Worm (Caenorhabditis elegans): ENCODE measurements around the gene F48C5.2.

F48C5.2 gene

ce11 chrX:11487484-11487883 lies 33.4 kb upstream of the F48C5.2 start, which contains the start of gene spp-9:
spp-9 (plus strand) TSS chrX:11487784.
- TF ChIP-seq skn-1 (tag; optimal IDR thresholded peaks at IDR 0.05) (no peak), nhr-28 (tag; optimal IDR thresholded peaks at IDR 0.05) (no peak), snpc-4 (tag; optimal IDR thresholded peaks at IDR 0.05) (no peak), lin-39 (tag; optimal IDR thresholded peaks at IDR 0.05) (no peak), mml-1 (tag; optimal IDR thresholded peaks at IDR 0.05) (no peak), nhr-237 (tag; optimal IDR thresholded peaks at IDR 0.05) (no peak), lsy-12 (tag; optimal IDR thresholded peaks at IDR 0.05) (no peak), pha-4 (tag; optimal IDR thresholded peaks at IDR 0.05) (no peak), sea-2 (GFP tag; optimal IDR thresholded peaks at IDR 0.05) (no peak), nhr-77 (tag; optimal IDR thresholded peaks at IDR 0.05) (no peak), fkh-10 (GFP tag; optimal IDR thresholded peaks at IDR 0.05) (no peak), unc-62 (GFP tag; optimal IDR thresholded peaks at IDR 0.05) (no peak), ZK546.5 (tag; optimal IDR thresholded peaks at IDR 0.05) (no peak)

- TF ChIP-seq elt-2 (tag; optimal IDR thresholded peaks at IDR 0.05) (no peak), nhr-28 (tag; optimal IDR thresholded peaks at IDR 0.05) (no peak)
Observed at ce11 chrX:11484027-11484426, 29.9 kb upstream of the F48C5.2 start.

- no peak for TF ChIP-seq nhr-76 (tag; optimal IDR thresholded peaks at IDR 0.05)
- peak; percentile 93 for TF ChIP-seq elt-2 (tag; optimal IDR thresholded peaks at IDR 0.05)
- peak; percentile 63 for TF ChIP-seq jun-1 (tag; optimal IDR thresholded peaks at IDR 0.05)
- TF ChIP-seq ama-1 (optimal IDR thresholded peaks at IDR 0.05): peak; percentile 7
- peak in 1 of 3 experiments; percentile 17 for TF ChIP-seq elt-3 (tag; optimal IDR thresholded peaks at IDR 0.05)
- peak; percentile 81 for TF ChIP-seq pqm-1 (tag; optimal IDR thresholded peaks at IDR 0.05)
- peak; percentile 97 for TF ChIP-seq pha-4 (tag; optimal IDR thresholded peaks at IDR 0.05)
- no peak for TF ChIP-seq eor-1 (tag; optimal IDR thresholded peaks at IDR 0.05)
- TF ChIP-seq egl-5 (tag; optimal IDR thresholded peaks at IDR 0.05): no peak
Observed at ce11 chrX:11482637-11483036, 28.5 kb upstream of the F48C5.2 start.

DNA sequence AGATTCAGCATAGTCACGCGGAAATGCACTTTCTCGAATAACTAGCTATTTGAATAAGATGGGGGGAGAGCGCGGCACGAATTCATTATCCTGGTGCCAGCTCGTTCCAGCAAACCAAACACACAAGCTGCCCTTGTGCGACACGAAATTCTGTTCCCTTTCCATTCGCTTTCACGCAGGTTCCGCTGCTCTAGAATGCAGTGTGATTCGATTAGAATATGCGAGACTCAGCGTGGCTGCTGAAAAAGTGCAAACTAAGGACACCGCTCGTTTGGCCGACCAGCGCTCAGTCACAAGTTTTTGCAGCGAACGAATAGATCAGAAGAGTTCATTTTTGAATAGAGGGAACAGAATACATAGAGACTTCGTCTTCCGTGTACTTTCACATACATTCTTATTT lies 28.0 kb upstream of the F48C5.2 start:
- TF ChIP-seq daf-12 (tag; optimal IDR thresholded peaks at IDR 0.05): peak; percentile 58
- TF ChIP-seq ZK546.5 (tag; optimal IDR thresholded peaks at IDR 0.05): no peak
- no peak for TF ChIP-seq ceh-16 (tag; optimal IDR thresholded peaks at IDR 0.05)
- peak; percentile 50 for TF ChIP-seq lin-39 (tag; optimal IDR thresholded peaks at IDR 0.05)
- peak; percentile 12 for TF ChIP-seq hmg-11 (tag; optimal IDR thresholded peaks at IDR 0.05)
- peak; percentile 10 for TF ChIP-seq ama-1 (optimal IDR thresholded peaks at IDR 0.05)
- TF ChIP-seq pqm-1 (tag; optimal IDR thresholded peaks at IDR 0.05): peak; percentile 32
- TF ChIP-seq nfya-1 (tag; optimal IDR thresholded peaks at IDR 0.05; ENCODE audit: insufficient read depth): peak; percentile 46

ce11 chrX:11481825-11482093 lies 27.6 kb upstream of the F48C5.2 start:
- TF ChIP-seq elt-2 (tag; optimal IDR thresholded peaks at IDR 0.05) (peak; percentile 18), R02D3.7 (tag; optimal IDR thresholded peaks at IDR 0.05) (no peak), pha-4 (tag; optimal IDR thresholded peaks at IDR 0.05) (peak; percentile 29)

- peak; percentile 9 for TF ChIP-seq nhr-43 (tag; optimal IDR thresholded peaks at IDR 0.05; ENCODE audit: poor library complexity, severe bottlenecking)
- TF ChIP-seq elt-2 (tag; optimal IDR thresholded peaks at IDR 0.05): peak; percentile 97
- peak; percentile 3 for TF ChIP-seq R02D3.7 (tag; optimal IDR thresholded peaks at IDR 0.05)
- TF ChIP-seq jun-1 (tag; optimal IDR thresholded peaks at IDR 0.05): peak; percentile 41
- TF ChIP-seq aly-2 (tag; optimal IDR thresholded peaks at IDR 0.05): no peak
- TF ChIP-seq elt-3 (tag; optimal IDR thresholded peaks at IDR 0.05): peak in 1 of 3 experiments; percentile 1
- no peak for TF ChIP-seq nhr-28 (tag; optimal IDR thresholded peaks at IDR 0.05)
- TF ChIP-seq pha-4 (tag; optimal IDR thresholded peaks at IDR 0.05): peak; percentile 2
- peak; percentile 24 for TF ChIP-seq ama-1 (optimal IDR thresholded peaks at IDR 0.05)
- TF ChIP-seq pqm-1 (tag; optimal IDR thresholded peaks at IDR 0.05): peak; percentile 76
- no peak for TF ChIP-seq tbx-2 (tag; optimal IDR thresholded peaks at IDR 0.05)
Observed at ce11 chrX:11480990-11481824, 27.1 kb upstream of the F48C5.2 start.
